Fruit fly (Drosophila melanogaster) whole organism, embryonic: ENCODE data around the gene sno.
A peak's percentile ranks its signal among the peaks of the same experiment; 100 is the strongest.

Source experiments
- Atf6 ChIP-seq: fragments of 200-800 bp; sonication (Bioruptor generic); IDR thresholded peaks from 2 replicates; pipeline ENCODE4 v1.3.6; 2022; ENCODE audit warnings: missing biosample characterization, missing genetic modification characterization
- BEAF-32 ChIP-seq: fragments of 200-800 bp; sonication (Bioruptor generic); optimal IDR thresholded peaks from 3 replicates; lab custom pipeline; 2017; ENCODE audit warnings: missing biosample characterization, missing genetic modification characterization, mild to moderate bottlenecking, moderate library complexity, missing genetic modification reagents
- CG11247 ChIP-seq: fragments of 200-800 bp; sonication (Bioruptor generic); IDR thresholded peaks from 2 replicates; pipeline ENCODE4 v1.3.6; 2022; ENCODE audit warnings: missing biosample characterization, missing genetic modification characterization
- CG13296 ChIP-seq: fragments of 200-800 bp; sonication (Bioruptor generic); optimal IDR thresholded peaks from 3 replicates; lab custom pipeline; 2018; ENCODE audit warnings: missing biosample characterization, mild to moderate bottlenecking, missing genetic modification characterization
- CG15073 ChIP-seq: fragments of 200-800 bp; sonication (Bioruptor generic); optimal IDR thresholded peaks from 2 replicates; lab custom pipeline; 2016; ENCODE audit warnings: missing biosample characterization, missing genetic modification characterization
- CG15696 ChIP-seq: fragments of 200-800 bp; sonication (Bioruptor generic); optimal IDR thresholded peaks from 2 replicates; lab custom pipeline; 2019; ENCODE audit warnings: missing biosample characterization, mild to moderate bottlenecking, missing genetic modification characterization, moderate library complexity
- CG17359 ChIP-seq: fragments of 200-800 bp; sonication (Bioruptor generic); optimal IDR thresholded peaks from 3 replicates; lab custom pipeline; 2018; ENCODE audit warnings: missing biosample characterization, mild to moderate bottlenecking, missing genetic modification characterization, moderate library complexity
- CG18764 ChIP-seq: fragments of 200-800 bp; sonication (Bioruptor generic); optimal IDR thresholded peaks from 3 replicates; lab custom pipeline; 2016; ENCODE audit warnings: missing biosample characterization, missing genetic modification characterization
- CG2120 ChIP-seq: fragments of 200-800 bp; sonication (Bioruptor generic); optimal IDR thresholded peaks from 3 replicates; lab custom pipeline; 2016; ENCODE audit warnings: missing biosample characterization, missing genetic modification characterization
- CG31441 ChIP-seq: fragments of 200-800 bp; sonication (Bioruptor generic); IDR thresholded peaks from 2 replicates; pipeline ENCODE4 v1.3.6; 2022; ENCODE audit warnings: missing biosample characterization, missing genetic modification characterization
- CG34224 ChIP-seq: fragments of 200-800 bp; sonication (Bioruptor generic); IDR thresholded peaks from 3 replicates; pipeline ENCODE4 v1.3.6; 2022; ENCODE audit warnings: missing biosample characterization, missing genetic modification characterization; ENCODE audit not compliant: partially characterized antibody
- CG42726 ChIP-seq: fragments of 200-800 bp; sonication (Bioruptor generic); IDR thresholded peaks from 2 replicates; pipeline ENCODE4 v1.3.6; 2022; ENCODE audit warnings: missing biosample characterization, missing genetic modification characterization; ENCODE audit not compliant: partially characterized antibody
- CG4328 ChIP-seq: fragments of 200-800 bp; sonication (Bioruptor generic); optimal IDR thresholded peaks from 3 replicates; lab custom pipeline; 2017; ENCODE audit warnings: missing biosample characterization, missing genetic modification reagents, missing genetic modification characterization
- CG4360 ChIP-seq: fragments of 200-800 bp; sonication (Bioruptor generic); IDR thresholded peaks from 2 replicates; pipeline ENCODE4 v1.3.6; 2022; ENCODE audit warnings: missing biosample characterization, missing genetic modification characterization
- CG4617 ChIP-seq: fragments of 200-800 bp; sonication (Bioruptor generic); optimal IDR thresholded peaks from 3 replicates; lab custom pipeline; 2016; ENCODE audit warnings: missing biosample characterization, missing genetic modification characterization, borderline replicate concordance
- CG6683 ChIP-seq: fragments of 200-800 bp; sonication (Bioruptor generic); optimal IDR thresholded peaks from 2 replicates; lab custom pipeline; 2017; ENCODE audit warnings: missing biosample characterization, mild to moderate bottlenecking, missing genetic modification characterization, missing genetic modification reagents
- CG8388 ChIP-seq: fragments of 200-800 bp; sonication (Bioruptor generic); optimal IDR thresholded peaks from 2 replicates; lab custom pipeline; 2019; ENCODE audit warnings: missing biosample characterization, mild to moderate bottlenecking, missing genetic modification characterization, moderate library complexity
- CG8478 ChIP-seq: fragments of >200 bp; optimal IDR thresholded peaks from 2 replicates; lab custom pipeline; 2018
- CG9727 ChIP-seq: fragments of 200-800 bp; sonication (Bioruptor generic); optimal IDR thresholded peaks from 3 replicates; lab custom pipeline; 2017; ENCODE audit warnings: missing biosample characterization, mild to moderate bottlenecking, missing genetic modification characterization
- Dbx ChIP-seq: fragments of 200-800 bp; sonication (Bioruptor generic); IDR thresholded peaks from 3 replicates; pipeline ENCODE4 v1.3.6; 2022; ENCODE audit warnings: missing biosample characterization, missing genetic modification characterization
- Dip3 ChIP-seq: fragments of 200-800 bp; sonication (Bioruptor generic); optimal IDR thresholded peaks from 3 replicates; lab custom pipeline; 2016; ENCODE audit warnings: missing biosample characterization, missing genetic modification characterization
- Dll ChIP-seq: fragments of 200-800 bp; sonication (Bioruptor generic); IDR thresholded peaks from 4 replicates; pipeline ENCODE4 v1.3.6; 2022; ENCODE audit warnings: missing biosample characterization, missing genetic modification characterization; ENCODE audit not compliant: partially characterized antibody
- Gsc ChIP-seq: fragments of 200-800 bp; sonication (Bioruptor generic); IDR thresholded peaks from 2 replicates; pipeline ENCODE4 v1.3.6; 2022; ENCODE audit warnings: missing biosample characterization, missing genetic modification characterization
- HmgD ChIP-seq: fragments of 200-800 bp; sonication (Bioruptor generic); optimal IDR thresholded peaks from 3 replicates; lab custom pipeline; 2016; ENCODE audit warnings: missing biosample characterization, missing genetic modification characterization
- Jarid2 ChIP-seq: fragments of 200-800 bp; sonication (Bioruptor generic); optimal IDR thresholded peaks from 3 replicates; lab custom pipeline; 2017; ENCODE audit warnings: mild to moderate bottlenecking, missing biosample characterization, missing genetic modification reagents, missing genetic modification characterization
- MTF-1 ChIP-seq: fragments of 200-800 bp; sonication (Bioruptor generic); optimal IDR thresholded peaks from 2 replicates; lab custom pipeline; 2018; ENCODE audit warnings: missing biosample characterization, mild to moderate bottlenecking, missing genetic modification characterization, borderline replicate concordance
- Nf-YC ChIP-seq: fragments of 200-800 bp; optimal IDR thresholded peaks from 3 replicates; lab custom pipeline; 2019; ENCODE audit warnings: missing biosample characterization, mild to moderate bottlenecking, missing genetic modification characterization, moderate library complexity
- Pdp1 ChIP-seq, 2 experiments: fragments of 200-800 bp; sonication (Bioruptor generic); optimal IDR thresholded peaks; 3 replicates each; lab custom pipeline; 2016; ENCODE audit warnings: missing biosample characterization in 2 of 2, missing genetic modification characterization in 2 of 2, mild to moderate bottlenecking in 1 of 2, moderate library complexity in 1 of 2
- Scr ChIP-seq: fragments of 200-800 bp; sonication (Bioruptor generic); IDR thresholded peaks from 2 replicates; pipeline ENCODE4 v1.3.6; 2022; ENCODE audit warnings: missing biosample characterization, missing genetic modification characterization; ENCODE audit not compliant: partially characterized antibody
- ac ChIP-seq: fragments of 200-800 bp; sonication (Bioruptor generic); optimal IDR thresholded peaks from 3 replicates; lab custom pipeline; 2017; ENCODE audit warnings: missing biosample characterization, mild to moderate bottlenecking, missing genetic modification characterization
- al ChIP-seq: fragments of 200-800 bp; sonication (Bioruptor generic); IDR thresholded peaks from 2 replicates; pipeline ENCODE4 v1.3.6; 2022; ENCODE audit warnings: missing biosample characterization, missing genetic modification characterization
- dm ChIP-seq: fragments of 200-800 bp; sonication (Bioruptor generic); optimal IDR thresholded peaks from 3 replicates; lab custom pipeline; 2016; ENCODE audit warnings: missing biosample characterization, missing genetic modification characterization
- gcm2 ChIP-seq: fragments of 200-800 bp; sonication (Bioruptor generic); optimal IDR thresholded peaks from 2 replicates; lab custom pipeline; 2016; ENCODE audit warnings: missing biosample characterization, missing genetic modification characterization
- ind ChIP-seq: fragments of 200-800 bp; sonication (Bioruptor generic); optimal IDR thresholded peaks from 3 replicates; lab custom pipeline; 2016; ENCODE audit warnings: missing biosample characterization, missing genetic modification characterization
- kah ChIP-seq: fragments of 200-800 bp; sonication (Bioruptor generic); optimal IDR thresholded peaks from 2 replicates; lab custom pipeline; 2018; ENCODE audit warnings: missing biosample characterization, mild to moderate bottlenecking, missing genetic modification characterization
- ken ChIP-seq: fragments of 200-800 bp; sonication (Bioruptor generic); IDR thresholded peaks from 3 replicates; pipeline ENCODE4 v1.3.6; 2022; ENCODE audit warnings: missing biosample characterization, missing genetic modification characterization
- maf-S ChIP-seq: fragments of 200-800 bp; sonication (Bioruptor generic); optimal IDR thresholded peaks from 2 replicates; lab custom pipeline; 2016; ENCODE audit warnings: missing biosample characterization, missing genetic modification characterization
- oc ChIP-seq: fragments of 200-800 bp; sonication (Bioruptor generic); optimal IDR thresholded peaks from 2 replicates; lab custom pipeline; 2018; ENCODE audit warnings: missing biosample characterization, mild to moderate bottlenecking, missing genetic modification characterization, moderate library complexity
- p53 ChIP-seq: fragments of 200-800 bp; sonication (Bioruptor generic); optimal IDR thresholded peaks from 2 replicates; lab custom pipeline; 2016; ENCODE audit warnings: missing biosample characterization, missing genetic modification characterization
- pfk ChIP-seq: fragments of 200-800 bp; sonication (Bioruptor generic); optimal IDR thresholded peaks from 2 replicates; lab custom pipeline; 2018; ENCODE audit warnings: missing biosample characterization, mild to moderate bottlenecking, missing genetic modification characterization, moderate library complexity
- pho ChIP-seq: fragments of 200-800 bp; sonication (Bioruptor generic); optimal IDR thresholded peaks from 2 replicates; lab custom pipeline; 2016; ENCODE audit warnings: missing biosample characterization, missing genetic modification characterization
- salm ChIP-seq: fragments of 200-800 bp; sonication (Bioruptor generic); optimal IDR thresholded peaks from 2 replicates; lab custom pipeline; 2018; ENCODE audit warnings: missing biosample characterization, mild to moderate bottlenecking, missing genetic modification characterization
- slp2 ChIP-seq: fragments of 200-800 bp; sonication (Bioruptor generic); optimal IDR thresholded peaks from 2 replicates; lab custom pipeline; 2016; ENCODE audit warnings: missing biosample characterization, missing genetic modification characterization
- so ChIP-seq: fragments of 200-800 bp; sonication (Bioruptor generic); IDR thresholded peaks from 3 replicates; pipeline ENCODE4 v1.3.6; 2022; ENCODE audit warnings: missing biosample characterization, missing genetic modification characterization
- tap ChIP-seq: fragments of 200-800 bp; optimal IDR thresholded peaks from 3 replicates; lab custom pipeline; 2019; ENCODE audit warnings: missing biosample characterization, mild to moderate bottlenecking, missing genetic modification characterization, moderate library complexity
- tll ChIP-seq, 2 experiments: fragments of 200-800 bp in 1 of 2; fragments of >200 bp in 1 of 2; sonication (Bioruptor generic) in 1 of 2; optimal IDR thresholded peaks; 2 replicates each; lab custom pipeline; 2017 to 2019; ENCODE audit warnings: missing biosample characterization in 2 of 2, missing genetic modification characterization in 2 of 2, mild to moderate bottlenecking in 1 of 2, moderate library complexity in 1 of 2
- toy ChIP-seq: fragments of 200-800 bp; sonication (Bioruptor generic); IDR thresholded peaks from 2 replicates; pipeline ENCODE4 v1.3.6; 2022; ENCODE audit warnings: missing biosample characterization, missing genetic modification characterization
- ttk ChIP-seq: fragments of 200-800 bp; sonication (Bioruptor generic); IDR thresholded peaks from 2 replicates; pipeline ENCODE4 v2.1.2; 2022; ENCODE audit warnings: missing biosample characterization, missing genetic modification characterization
- unpg ChIP-seq: fragments of 200-800 bp; sonication (Bioruptor generic); optimal IDR thresholded peaks from 3 replicates; lab custom pipeline; 2018; ENCODE audit warnings: missing biosample characterization, mild to moderate bottlenecking, missing genetic modification characterization, moderate library complexity

Gene sno

dm6 chrX:13258757-13259067 is 47.2 kb upstream of the sno start, which contains the start of gene comt (continued):
- TF ChIP-seq CG2120 (GFP tag; lab: Kevin White, UChicago) (peak; percentile 23), oc (peak; percentile 50), dm (no peak), toy (GFP tag; lab: Robert Waterston, UW) (no peak), slp2 (GFP tag; lab: Kevin White, UChicago) (no peak), tll (GFP tag; optimal IDR thresholded peaks at IDR 0.05; lab: Kevin White, UChicago) (no peak), CG15073 (GFP tag; lab: Kevin White, UChicago) (no peak), ind (GFP tag; lab: Kevin White, UChicago) (peak; percentile 40), CG17359 (tag; lab: Kevin White, UChicago) (peak; percentile 67), maf-S (GFP tag; lab: Kevin White, UChicago) (no peak), gcm2 (GFP tag; lab: Kevin White, UChicago) (no peak), unpg (GFP tag; lab: Kevin White, UChicago) (peak; percentile 70), Dbx (GFP tag; lab: Robert Waterston, UW) (0 out of 3 replicates have a peak, but pooled peaks have one; percentile 59), so (GFP tag; lab: Robert Waterston, UW) (no peak; the same call in 2 of the 3 replicates), pfk (no peak), CG34224 (no peak), CG13296 (GFP tag; lab: Kevin White, UChicago) (peak; percentile 75), tap (tag; lab: Kevin White, UChicago) (peak; percentile 45), ac (GFP tag; lab: Kevin White, UChicago) (no peak), CG6683 (peak; percentile 13), CG18764 (GFP tag; lab: Kevin White, UChicago) (peak; percentile 12), pho (no peak), CG4328 (GFP tag; lab: Kevin White, UChicago) (peak; percentile 20), ken (GFP tag; lab: Robert Waterston, UW) (peak; percentile 30; the same call in 1 of the 3 replicates), CG8388 (GFP tag; lab: Kevin White, UChicago) (no peak)

- TF ChIP-seq Gsc (no peak), CG42726 (GFP tag; lab: Robert Waterston, UW) (no peak), CG9727 (no peak), BEAF-32 (GFP tag; lab: Kevin White, UChicago) (peak; percentile 24), salm (tag; lab: Kevin White, UChicago) (no peak), Dll (GFP tag; lab: Robert Waterston, UW) (peak; percentile 43; the same call in 2 of the 4 replicates), CG11247 (GFP tag; lab: Robert Waterston, UW) (no peak), Dip3 (GFP tag; lab: Kevin White, UChicago) (no peak), CG8478 (lab: Kevin White, UChicago) (no peak), MTF-1 (GFP tag; lab: Kevin White, UChicago) (no peak), so (GFP tag; lab: Robert Waterston, UW) (no peak), Scr (no peak), CG15696 (tag; lab: Kevin White, UChicago) (no peak), p53 (GFP tag; lab: Kevin White, UChicago) (no peak), kah (GFP tag; lab: Kevin White, UChicago) (no peak), Nf-YC (tag; lab: Kevin White, UChicago) (no peak), HmgD (GFP tag; lab: Kevin White, UChicago) (no peak), maf-S (GFP tag; lab: Kevin White, UChicago) (no peak), Pdp1 (GFP tag; optimal IDR thresholded peaks at IDR 0.05; lab: Kevin White, UChicago) (peak in 1 of 2 experiments; percentile 14), CG13296 (GFP tag; lab: Kevin White, UChicago) (no peak), ttk (GFP tag; lab: Robert Waterston, UW) (no peak), CG31441 (GFP tag; lab: Robert Waterston, UW) (no peak), CG4617 (no peak), al (GFP tag; lab: Robert Waterston, UW) (no peak), Jarid2 (no peak), CG4360 (no peak), Atf6 (GFP tag; lab: Robert Waterston, UW) (no peak)
Observed at dm6 chrX:13258048-13258756, 46.7 kb upstream of the sno start, which contains the start of the genes mew and CG15742. mew (minus strand) TSS chrX:13258490. CG15742 (minus strand) TSS chrX:13258495.
